Worm (Caenorhabditis elegans) whole organism, L2 larva: ENCODE measurements around the gene hmit-1.3.

Source experiments
- Y55F3AM.14 ChIP-seq: fragments of 200-800 bp; sonication (Bioruptor generic); optimal IDR thresholded peaks from 2 replicates; lab custom pipeline; 2018; ENCODE audit warnings: mild to moderate bottlenecking, missing genetic modification characterization, missing compliant biosample characterization
- alr-1 ChIP-seq: fragments of 150-350 bp; optimal IDR thresholded peaks from 2 replicates; lab custom pipeline; 2014; ENCODE audit warnings: missing biosample characterization, missing genetic modification characterization
- lsy-2 ChIP-seq, 2 experiments: fragments of 150-350 bp in 1 of 2; sonication (generic microtip) in 1 of 2; optimal IDR thresholded peaks; 2 replicates each; lab custom pipeline; 2014 to 2017; ENCODE audit warnings: missing biosample characterization in 2 of 2, missing genetic modification characterization in 2 of 2
- nhr-21 ChIP-seq: fragments of 150-350 bp; optimal IDR thresholded peaks from 2 replicates; lab custom pipeline; 2014; ENCODE audit warnings: missing biosample characterization, missing genetic modification characterization
- nhr-25 ChIP-seq: fragments of 150-350 bp; sonication (generic microtip); optimal IDR thresholded peaks from 3 replicates; lab custom pipeline; 2014; ENCODE audit warnings: missing biosample characterization, missing genetic modification characterization

The hmit-1.3 gene

ce11 chrIII:3461403-3461802 is 58.0 kb downstream of the hmit-1.3 start, which contains the start of gene pph-6:
Gene pph-6 (plus strand): TSS chrIII:3461703.
- TF ChIP-seq Y55F3AM.14 (no peak), alr-1 (tag; lab: Kevin White, UChicago) (no peak), lsy-2 (tag; optimal IDR thresholded peaks at IDR 0.05; lab: Kevin White, UChicago) (no peak), nhr-21 (tag; lab: Kevin White, UChicago) (no peak), nhr-25 (tag; lab: Kevin White, UChicago) (no peak)
